Fruit fly (Drosophila melanogaster) whole organism, embryonic: Measurements from ENCODE around the gene CG11791.

Experiments
- Aef1 ChIP-seq: fragments of 200-800 bp; sonication (Bioruptor generic); IDR thresholded peaks from 3 replicates; pipeline ENCODE4 v1.3.6; 2022; ENCODE audit warnings: missing biosample characterization, missing genetic modification characterization
- Bdp1 ChIP-seq: fragments of 200-800 bp; sonication (Bioruptor generic); optimal IDR thresholded peaks from 3 replicates; lab custom pipeline; 2016; ENCODE audit warnings: missing biosample characterization, missing genetic modification characterization
- CG11093 ChIP-seq: fragments of 200-800 bp; sonication (Bioruptor generic); IDR thresholded peaks from 3 replicates; pipeline ENCODE4 v1.3.6; 2022; ENCODE audit warnings: missing biosample characterization, missing genetic modification characterization
- CG11398 ChIP-seq: fragments of 200-800 bp; sonication (Bioruptor generic); optimal IDR thresholded peaks from 2 replicates; lab custom pipeline; 2016; ENCODE audit warnings: missing biosample characterization, missing genetic modification characterization
- CG11456 ChIP-seq: fragments of 200-800 bp; sonication (Bioruptor generic); IDR thresholded peaks from 3 replicates; pipeline ENCODE4 v1.3.6; 2022; ENCODE audit warnings: missing biosample characterization, missing genetic modification characterization
- CG12104 ChIP-seq: fragments of 200-800 bp; sonication (Bioruptor generic); optimal IDR thresholded peaks from 3 replicates; lab custom pipeline; 2016; ENCODE audit warnings: missing biosample characterization, missing genetic modification characterization
- CG14050 ChIP-seq: fragments of 200-800 bp; sonication (Bioruptor generic); IDR thresholded peaks from 3 replicates; pipeline ENCODE4 v1.3.6; 2022; ENCODE audit warnings: missing biosample characterization, missing genetic modification characterization
- CG14860 ChIP-seq: fragments of 200-800 bp; sonication (Bioruptor generic); IDR thresholded peaks from 3 replicates; pipeline ENCODE4 v1.3.6; 2022; ENCODE audit warnings: missing biosample characterization, missing genetic modification characterization; ENCODE audit not compliant: partially characterized antibody
- CG15011 ChIP-seq: fragments of 200-800 bp; sonication (Bioruptor generic); optimal IDR thresholded peaks from 3 replicates; lab custom pipeline; 2018; ENCODE audit warnings: missing biosample characterization, mild to moderate bottlenecking, missing genetic modification characterization
- CG1529 ChIP-seq: fragments of 200-800 bp; sonication (Bioruptor generic); optimal IDR thresholded peaks from 3 replicates; lab custom pipeline; 2018; ENCODE audit warnings: missing biosample characterization, missing genetic modification characterization
- CG15479 ChIP-seq: fragments of 200-800 bp; sonication (Bioruptor generic); optimal IDR thresholded peaks from 3 replicates; lab custom pipeline; 2019; ENCODE audit warnings: missing biosample characterization, mild to moderate bottlenecking, missing genetic modification characterization, moderate library complexity
- CG18764 ChIP-seq: fragments of 200-800 bp; sonication (Bioruptor generic); optimal IDR thresholded peaks from 3 replicates; lab custom pipeline; 2016; ENCODE audit warnings: missing biosample characterization, missing genetic modification characterization
- CG2678 ChIP-seq: fragments of 200-800 bp; sonication (Bioruptor generic); optimal IDR thresholded peaks from 3 replicates; lab custom pipeline; 2019; ENCODE audit warnings: missing biosample characterization, mild to moderate bottlenecking, missing genetic modification characterization, moderate library complexity
- CG31388 ChIP-seq: fragments of 200-800 bp; sonication (Bioruptor generic); optimal IDR thresholded peaks from 2 replicates; lab custom pipeline; 2016; ENCODE audit warnings: missing biosample characterization, missing genetic modification characterization
- CG32532 ChIP-seq: fragments of 200-800 bp; sonication (Bioruptor generic); IDR thresholded peaks from 2 replicates; pipeline ENCODE4 v1.3.6; 2022; ENCODE audit warnings: missing biosample characterization, missing genetic modification characterization
- CG33557 ChIP-seq: fragments of 200-800 bp; sonication (Bioruptor generic); optimal IDR thresholded peaks from 2 replicates; lab custom pipeline; 2019; ENCODE audit warnings: missing biosample characterization, mild to moderate bottlenecking, missing genetic modification characterization, moderate library complexity
- CG34224 ChIP-seq: fragments of 200-800 bp; sonication (Bioruptor generic); IDR thresholded peaks from 3 replicates; pipeline ENCODE4 v1.3.6; 2022; ENCODE audit warnings: missing biosample characterization, missing genetic modification characterization; ENCODE audit not compliant: partially characterized antibody
- CG4854 ChIP-seq: fragments of 200-800 bp; sonication (Bioruptor generic); optimal IDR thresholded peaks from 2 replicates; lab custom pipeline; 2016; ENCODE audit warnings: missing biosample characterization, missing genetic modification characterization, inconsistent platforms
- CG7987 ChIP-seq: fragments of 200-800 bp; sonication (Bioruptor generic); optimal IDR thresholded peaks from 2 replicates; lab custom pipeline; 2018; ENCODE audit warnings: missing biosample characterization, mild to moderate bottlenecking, missing genetic modification characterization, moderate library complexity
- CG8281 ChIP-seq: fragments of 200-800 bp; sonication (Bioruptor generic); optimal IDR thresholded peaks from 2 replicates; lab custom pipeline; 2018; ENCODE audit warnings: missing biosample characterization, mild to moderate bottlenecking, missing genetic modification characterization, moderate library complexity
- CG8924 ChIP-seq: fragments of 200-800 bp; optimal IDR thresholded peaks from 3 replicates; lab custom pipeline; 2019; ENCODE audit warnings: missing biosample characterization, mild to moderate bottlenecking, missing genetic modification characterization, moderate library complexity
- CG9797 ChIP-seq: fragments of 200-800 bp; sonication (Bioruptor generic); optimal IDR thresholded peaks from 3 replicates; lab custom pipeline; 2018; ENCODE audit warnings: missing biosample characterization, mild to moderate bottlenecking, missing genetic modification characterization
- CkIIα-i1 ChIP-seq: fragments of 200-800 bp; sonication (Bioruptor generic); IDR thresholded peaks from 2 replicates; pipeline ENCODE4 v1.3.6; 2022; ENCODE audit warnings: missing biosample characterization, missing genetic modification characterization
- CrebB ChIP-seq: fragments of 200-800 bp; sonication (Bioruptor generic); optimal IDR thresholded peaks from 3 replicates; lab custom pipeline; 2018; ENCODE audit warnings: missing biosample characterization, mild to moderate bottlenecking, missing genetic modification characterization
- Deaf1 ChIP-seq: fragments of 200-800 bp; optimal IDR thresholded peaks from 3 replicates; lab custom pipeline; 2019; ENCODE audit warnings: missing biosample characterization, mild to moderate bottlenecking, missing genetic modification characterization, moderate library complexity
- Dll ChIP-seq: fragments of 200-800 bp; sonication (Bioruptor generic); IDR thresholded peaks from 4 replicates; pipeline ENCODE4 v1.3.6; 2022; ENCODE audit warnings: missing biosample characterization, missing genetic modification characterization; ENCODE audit not compliant: partially characterized antibody
- Doc2 ChIP-seq: fragments of 200-800 bp; sonication (Bioruptor generic); IDR thresholded peaks from 2 replicates; pipeline ENCODE4 v1.3.6; 2022; ENCODE audit warnings: missing biosample characterization, missing genetic modification characterization
- Fer2 ChIP-seq: fragments of 200-800 bp; sonication (Bioruptor generic); optimal IDR thresholded peaks from 2 replicates; lab custom pipeline; 2018; ENCODE audit warnings: missing biosample characterization, mild to moderate bottlenecking, missing genetic modification characterization, moderate library complexity
- Hmx ChIP-seq: fragments of 200-800 bp; sonication (Bioruptor generic); optimal IDR thresholded peaks from 2 replicates; lab custom pipeline; 2016; ENCODE audit warnings: missing biosample characterization, missing genetic modification characterization
- Mad ChIP-seq: fragments of 200-800 bp; sonication (Bioruptor generic); optimal IDR thresholded peaks from 2 replicates; lab custom pipeline; 2016; ENCODE audit warnings: missing biosample characterization, missing genetic modification characterization
- NfI ChIP-seq: fragments of 200-800 bp; sonication (Bioruptor generic); optimal IDR thresholded peaks from 3 replicates; lab custom pipeline; 2018; ENCODE audit warnings: missing biosample characterization, mild to moderate bottlenecking, missing genetic modification characterization, moderate library complexity
- Opbp ChIP-seq: fragments of 200-800 bp; sonication (Bioruptor generic); IDR thresholded peaks from 3 replicates; pipeline ENCODE4 v1.3.6; 2022; ENCODE audit warnings: missing biosample characterization, missing genetic modification characterization; ENCODE audit not compliant: partially characterized antibody
- Sin3A ChIP-seq: fragments of >200 bp; optimal IDR thresholded peaks from 2 replicates; lab custom pipeline; 2018
- Sry-β ChIP-seq: fragments of 200-800 bp; sonication (Bioruptor generic); optimal IDR thresholded peaks from 2 replicates; lab custom pipeline; 2018; ENCODE audit warnings: missing biosample characterization, mild to moderate bottlenecking, missing genetic modification characterization, moderate library complexity
- TFAM ChIP-seq: fragments of 200-800 bp; sonication (Bioruptor generic); optimal IDR thresholded peaks from 2 replicates; lab custom pipeline; 2017; ENCODE audit warnings: missing biosample characterization, missing genetic modification characterization, inconsistent platforms
- amos ChIP-seq: fragments of 200-800 bp; sonication (Bioruptor generic); IDR thresholded peaks from 2 replicates; pipeline ENCODE4 v1.3.6; 2022; ENCODE audit warnings: missing biosample characterization, missing genetic modification characterization; ENCODE audit not compliant: partially characterized antibody
- bowl ChIP-seq: fragments of 200-800 bp; sonication (Bioruptor generic); IDR thresholded peaks from 2 replicates; pipeline ENCODE4 v1.3.6; 2022; ENCODE audit warnings: missing biosample characterization, missing genetic modification characterization
- btn ChIP-seq: fragments of 200-800 bp; sonication (Bioruptor generic); optimal IDR thresholded peaks from 2 replicates; lab custom pipeline; 2016; ENCODE audit warnings: missing biosample characterization, missing genetic modification characterization
- chn ChIP-seq: fragments of 200-800 bp; sonication (Bioruptor generic); optimal IDR thresholded peaks from 2 replicates; lab custom pipeline; 2016; ENCODE audit warnings: missing biosample characterization, missing genetic modification characterization
- dati ChIP-seq: fragments of 200-800 bp; sonication (Bioruptor generic); IDR thresholded peaks from 2 replicates; pipeline ENCODE4 v1.3.6; 2022; ENCODE audit warnings: missing biosample characterization, missing genetic modification characterization
- dpn ChIP-seq, 2 experiments: fragments of 200-800 bp; sonication (Bioruptor generic); optimal IDR thresholded peaks; 3 replicates each; lab custom pipeline; 2016; ENCODE audit warnings: missing biosample characterization in 2 of 2, missing genetic modification characterization in 2 of 2
- ems ChIP-seq: fragments of 200-800 bp; sonication (Bioruptor generic); optimal IDR thresholded peaks from 3 replicates; lab custom pipeline; 2016; ENCODE audit warnings: missing biosample characterization, missing genetic modification characterization
- lbe ChIP-seq: fragments of 200-800 bp; sonication (Bioruptor generic); optimal IDR thresholded peaks from 2 replicates; lab custom pipeline; 2016; ENCODE audit warnings: missing biosample characterization, mild to moderate bottlenecking, missing genetic modification characterization
- pnt ChIP-seq: fragments of 200-800 bp; sonication (Bioruptor generic); optimal IDR thresholded peaks from 3 replicates; lab custom pipeline; 2016; ENCODE audit warnings: missing biosample characterization, missing genetic modification characterization
- ranshi ChIP-seq: fragments of 200-800 bp; sonication (Bioruptor generic); IDR thresholded peaks from 2 replicates; pipeline ENCODE4 v1.3.6; 2022; ENCODE audit warnings: missing biosample characterization, missing genetic modification characterization
- sens ChIP-seq: fragments of 200-800 bp; sonication (Bioruptor generic); peaks from one replicate; lab custom pipeline; 2016; ENCODE audit warnings: missing biosample characterization, missing genetic modification characterization
- sim ChIP-seq: fragments of 200-800 bp; sonication (Bioruptor generic); IDR thresholded peaks from 2 replicates; pipeline ENCODE4 v1.3.6; 2022; ENCODE audit warnings: missing biosample characterization, missing genetic modification characterization
- tio ChIP-seq: fragments of 200-800 bp; sonication (Bioruptor generic); optimal IDR thresholded peaks from 2 replicates; lab custom pipeline; 2017; ENCODE audit warnings: missing biosample characterization, missing genetic modification characterization, inconsistent platforms
- ttk ChIP-seq: fragments of 200-800 bp; sonication (Bioruptor generic); IDR thresholded peaks from 2 replicates; pipeline ENCODE4 v2.1.2; 2022; ENCODE audit warnings: missing biosample characterization, missing genetic modification characterization
- vfl ChIP-seq: fragments of 200-800 bp; sonication (Bioruptor generic); optimal IDR thresholded peaks from 2 replicates; lab custom pipeline; 2016; ENCODE audit warnings: missing biosample characterization, missing genetic modification characterization
- wek ChIP-seq: fragments of 200-800 bp; sonication (Bioruptor generic); optimal IDR thresholded peaks from 3 replicates; lab custom pipeline; 2018; ENCODE audit warnings: missing biosample characterization, mild to moderate bottlenecking, missing genetic modification characterization, moderate library complexity
- zfh1 ChIP-seq: fragments of 200-800 bp; sonication (Bioruptor generic); IDR thresholded peaks from 3 replicates; pipeline ENCODE4 v1.3.6; 2022; ENCODE audit warnings: missing biosample characterization, missing genetic modification characterization

Gene CG11791

dm6 chr3R:25039028-25039476, 10.4 kb upstream of the CG11791 start, which contains the start of the genes Ythdf and bai (continued):
- TF ChIP-seq pnt (GFP tag; lab: Kevin White, UChicago) (no peak), ems (peak; percentile 15), CG11456 (0 out of 3 replicates have a peak, but pooled peaks have one; percentile 47), CG15011 (GFP tag; lab: Kevin White, UChicago) (no peak), CrebB (peak; percentile 46), CG2678 (no peak), Sry-β (peak; percentile 9), Fer2 (tag; lab: Kevin White, UChicago) (no peak), ttk (GFP tag; lab: Robert Waterston, UW) (no peak), tio (no peak), dati (GFP tag; lab: Robert Waterston, UW) (no peak), vfl (peak; percentile 15), dpn (GFP tag; optimal IDR thresholded peaks at IDR 0.05; lab: Kevin White, UChicago) (peak; percentile 47 to 54), CG34224 (GFP tag; lab: Robert Waterston, UW) (peak; percentile 80), CG1529 (GFP tag; lab: Kevin White, UChicago) (no peak), CG4854 (peak; percentile 4), CG9797 (GFP tag; lab: Kevin White, UChicago) (peak; percentile 75), CG14860 (GFP tag; lab: Robert Waterston, UW) (peak; percentile 86), CG33557 (GFP tag; lab: Kevin White, UChicago) (peak; percentile 47), NfI (GFP tag; lab: Kevin White, UChicago) (no peak), bowl (no peak), lbe (peak; percentile 34), btn (no peak), ranshi (GFP tag; lab: Robert Waterston, UW) (no peak), Bdp1 (peak; percentile 11), Sin3A (peak; percentile 95), sens (GFP tag; lab: Kevin White, UChicago) (peak; percentile 79), CkIIα-i1 (no peak), CG31388 (GFP tag; lab: Kevin White, UChicago) (no peak), CG11093 (no peak), CG8281 (no peak), Hmx (GFP tag; lab: Kevin White, UChicago) (no peak), CG15479 (GFP tag; lab: Kevin White, UChicago) (peak; percentile 27), zfh1 (GFP tag; lab: Robert Waterston, UW) (no peak), amos (GFP tag; lab: Robert Waterston, UW) (peak; percentile 86), Dll (GFP tag; lab: Robert Waterston, UW) (peak; percentile 91), wek (GFP tag; lab: Kevin White, UChicago) (no peak), CG8924 (tag; lab: Kevin White, UChicago) (no peak), Deaf1 (tag; lab: Kevin White, UChicago) (no peak), chn (GFP tag; lab: Kevin White, UChicago) (peak; percentile 47), CG32532 (GFP tag; lab: Robert Waterston, UW) (peak; percentile 48; the same call in 1 of the 2 replicates), Aef1 (GFP tag; lab: Robert Waterston, UW) (no peak), sim (GFP tag; lab: Robert Waterston, UW) (no peak), CG11398 (GFP tag; lab: Kevin White, UChicago) (peak; percentile 2), TFAM (GFP tag; lab: Kevin White, UChicago) (no peak), CG14050 (GFP tag; lab: Robert Waterston, UW) (no peak), CG12104 (no peak), CG7987 (GFP tag; lab: Kevin White, UChicago) (no peak), Mad (GFP tag; lab: Kevin White, UChicago) (peak; percentile 52), Opbp (GFP tag; lab: Robert Waterston, UW) (peak; percentile 74; the same call in 2 of the 3 replicates), CG18764 (GFP tag; lab: Kevin White, UChicago) (no peak), Doc2 (GFP tag; lab: Robert Waterston, UW) (no peak)
